Worm (Caenorhabditis elegans) whole organism, late embryonic: Measurements from ENCODE around the gene mbk-2.

Experiments
- lin-11 ChIP-seq: fragments of 200-800 bp; sonication (Bioruptor generic); optimal IDR thresholded peaks from 2 replicates; lab custom pipeline; 2018; ENCODE audit warnings: mild to moderate bottlenecking, missing genetic modification characterization, missing compliant biosample characterization
- pag-3 ChIP-seq: sonication (generic microtip); optimal IDR thresholded peaks from 2 replicates; lab custom pipeline; 2016; ENCODE audit warnings: missing compliant biosample characterization, missing genetic modification characterization, borderline replicate concordance

- no peak for TF ChIP-seq lin-11 (tag; lab: Kevin White, UChicago)
- TF ChIP-seq pag-3 = no peak
These were observed 31.3 kb upstream of the mbk-2 start for ce11 chrIV:12977650-12978049.
